Worm (Caenorhabditis elegans) whole organism, early embryonic: ENCODE data around the gene T28C6.11.

Experiments used
- ama-1 ChIP-seq: fragments of 150-350 bp; optimal IDR thresholded peaks from 2 replicates; lab custom pipeline; 2014
- ceh-13 ChIP-seq: fragments of 200-800 bp; sonication (Bioruptor generic); optimal IDR thresholded peaks from 2 replicates; lab custom pipeline; 2018; ENCODE audit warnings: mild to moderate bottlenecking, missing genetic modification characterization, missing compliant biosample characterization
- ets-7 ChIP-seq: sonication (generic microtip); optimal IDR thresholded peaks from 2 replicates; lab custom pipeline; 2016; ENCODE audit warnings: missing genotype, missing genetic modification characterization, missing compliant biosample characterization
- flt-1 ChIP-seq: fragments of 200-800 bp; sonication (Bioruptor generic); IDR thresholded peaks from 2 replicates; pipeline ENCODE4 v1.3.6; 2022; ENCODE audit warnings: missing genetic modification characterization, missing compliant biosample characterization
- hmbx-1 ChIP-seq: sonication (generic microtip); optimal IDR thresholded peaks from 2 replicates; lab custom pipeline; 2016; ENCODE audit warnings: mild to moderate bottlenecking, missing genetic modification characterization, missing compliant biosample characterization
- hmg-4 ChIP-seq: fragments of 200-800 bp; sonication (Bioruptor generic); optimal IDR thresholded peaks from 2 replicates; lab custom pipeline; 2018; ENCODE audit warnings: mild to moderate bottlenecking, missing genetic modification characterization, missing compliant biosample characterization
- hnd-1 ChIP-seq: sonication (generic microtip); optimal IDR thresholded peaks from 2 replicates; lab custom pipeline; 2016; ENCODE audit warnings: missing genetic modification characterization, missing compliant biosample characterization
- pes-1 ChIP-seq: fragments of 200-800 bp; sonication (Bioruptor generic); IDR thresholded peaks from 2 replicates; pipeline ENCODE4 v1.3.6; 2022; ENCODE audit warnings: missing genetic modification reagents, missing genetic modification characterization, missing compliant biosample characterization
- sea-1 ChIP-seq: fragments of 200-800 bp; sonication (Bioruptor generic); conservative IDR thresholded peaks from 2 replicates; pipeline ENCODE4 v1.3.6; 2022; ENCODE audit warnings: missing genetic modification characterization, missing compliant biosample characterization
- tbx-37 ChIP-seq: fragments of 200-800 bp; sonication (Bioruptor generic); conservative IDR thresholded peaks from 2 replicates; pipeline ENCODE4 v1.3.6; 2022; ENCODE audit warnings: missing genetic modification reagents, missing genetic modification characterization, missing compliant biosample characterization
- tra-4 ChIP-seq: sonication (generic microtip); optimal IDR thresholded peaks from 2 replicates; lab custom pipeline; 2017; ENCODE audit warnings: missing genetic modification characterization, missing compliant biosample characterization

DNA sequence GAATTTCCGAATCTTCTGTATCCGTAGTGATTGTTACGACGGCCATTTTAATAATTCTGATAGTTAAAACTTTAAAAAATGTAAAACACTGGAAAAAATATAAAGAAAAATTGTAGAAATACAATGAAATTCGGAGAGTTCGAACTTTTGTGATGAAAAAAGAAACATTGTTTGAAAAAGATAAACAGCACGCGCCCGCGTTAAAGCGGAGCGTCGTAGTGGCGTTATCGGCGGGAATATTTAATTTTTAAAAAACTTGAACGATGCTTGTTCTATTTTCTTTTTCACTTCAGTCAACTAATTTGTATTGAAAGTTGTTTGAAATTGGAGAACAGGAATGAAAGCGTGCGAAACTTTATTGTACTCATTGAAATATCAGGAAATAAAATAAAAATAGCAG lies 29.6 kb upstream of the T28C6.11 start, which contains the start of gene npp-23:
- no peak for TF ChIP-seq flt-1 (GFP tag; lab: Robert Waterston, UW)
- no peak for TF ChIP-seq ama-1 (lab: Kevin White, UChicago)
- TF ChIP-seq tbx-37 (GFP tag; lab: Robert Waterston, UW), result no peak
- TF ChIP-seq hmg-4 (GFP tag; lab: Kevin White, UChicago), result no peak
- TF ChIP-seq hmbx-1, result no peak
- TF ChIP-seq ceh-13 (GFP tag; lab: Kevin White, UChicago), result no peak
- no peak for TF ChIP-seq sea-1 (GFP tag; lab: Robert Waterston, UW)
- no peak for TF ChIP-seq pes-1 (GFP tag; lab: Robert Waterston, UW)
- no peak for TF ChIP-seq ets-7 (tag; lab: Kevin White, UChicago)
- TF ChIP-seq tra-4 (tag; lab: Kevin White, UChicago), result no peak
- TF ChIP-seq hnd-1 (tag; lab: Kevin White, UChicago), result no peak
